Worm (Caenorhabditis elegans) whole organism, L3 larva: Measurements from ENCODE around the gene C13A2.5.

ENCODE experiments used
- R02D3.7 ChIP-seq: fragments of 150-350 bp; optimal IDR thresholded peaks from 2 replicates; lab custom pipeline; 2014; ENCODE audit warnings: missing biosample characterization, missing genetic modification characterization
- aly-2 ChIP-seq: fragments of 150-350 bp; optimal IDR thresholded peaks from 2 replicates; lab custom pipeline; 2014; ENCODE audit warnings: missing biosample characterization, missing genetic modification characterization
- ama-1 ChIP-seq: fragments of 150-350 bp; optimal IDR thresholded peaks from 2 replicates; lab custom pipeline; 2018
- ceh-16 ChIP-seq: sonication (generic microtip); optimal IDR thresholded peaks from 2 replicates; lab custom pipeline; 2017; ENCODE audit warnings: missing biosample characterization, missing genetic modification characterization
- ceh-28 ChIP-seq: fragments of 150-350 bp; optimal IDR thresholded peaks from 2 replicates; lab custom pipeline; 2014; ENCODE audit warnings: missing biosample characterization, missing genetic modification reagents, missing genetic modification characterization
- ceh-82 ChIP-seq: fragments of 150-350 bp; optimal IDR thresholded peaks from 2 replicates; lab custom pipeline; 2014; ENCODE audit warnings: missing biosample characterization, missing genetic modification characterization
- ceh-9 ChIP-seq: sonication (generic microtip); optimal IDR thresholded peaks from 2 replicates; lab custom pipeline; 2018; ENCODE audit warnings: missing biosample characterization, missing genetic modification characterization
- daf-12 ChIP-seq: fragments of 150-350 bp; optimal IDR thresholded peaks from 2 replicates; lab custom pipeline; 2014; ENCODE audit warnings: missing biosample characterization, missing genetic modification reagents, missing genetic modification characterization
- egl-27 ChIP-seq: sonication (generic microtip); optimal IDR thresholded peaks from 4 replicates; lab custom pipeline; 2017; ENCODE audit warnings: missing biosample characterization, missing genetic modification reagents, missing genetic modification characterization
- egl-5 ChIP-seq: fragments of 150-350 bp; optimal IDR thresholded peaks from 2 replicates; lab custom pipeline; 2017; ENCODE audit warnings: missing biosample characterization, missing genetic modification reagents, missing genetic modification characterization, inconsistent platforms
- elt-1 ChIP-seq: fragments of 150-350 bp; optimal IDR thresholded peaks from 2 replicates; lab custom pipeline; 2014; ENCODE audit warnings: missing biosample characterization, missing genetic modification characterization
- elt-2 ChIP-seq: sonication (generic microtip); optimal IDR thresholded peaks from 2 replicates; lab custom pipeline; 2016; ENCODE audit warnings: missing genetic modification reagents, mild to moderate bottlenecking, missing genetic modification characterization, missing compliant biosample characterization
- eor-1 ChIP-seq, 2 experiments: fragments of 150-350 bp; optimal IDR thresholded peaks; 2 replicates each; lab custom pipeline; 2014 to 2018; ENCODE audit warnings: missing biosample characterization in 2 of 2, missing genetic modification characterization in 2 of 2
- fkh-10 ChIP-seq: sonication (generic microtip); optimal IDR thresholded peaks from 2 replicates; lab custom pipeline; 2017; ENCODE audit warnings: missing biosample characterization, missing genetic modification reagents, missing genetic modification characterization
- fos-1 ChIP-seq: fragments of 150-350 bp; optimal IDR thresholded peaks from 2 replicates; lab custom pipeline; 2014; ENCODE audit warnings: missing biosample characterization, missing genetic modification characterization
- hmg-11 ChIP-seq: sonication (generic microtip); optimal IDR thresholded peaks from 2 replicates; lab custom pipeline; 2016; ENCODE audit warnings: missing genetic modification characterization, missing compliant biosample characterization
- lin-15B ChIP-seq: fragments of 150-350 bp; optimal IDR thresholded peaks from 2 replicates; lab custom pipeline; 2014; ENCODE audit warnings: missing biosample characterization, missing genetic modification characterization
- lin-39 ChIP-seq: fragments of 150-350 bp; optimal IDR thresholded peaks from 2 replicates; lab custom pipeline; 2018; ENCODE audit warnings: missing biosample characterization, missing genetic modification reagents, missing genetic modification characterization
- lsy-12 ChIP-seq: sonication (generic microtip); optimal IDR thresholded peaks from 2 replicates; lab custom pipeline; 2016; ENCODE audit warnings: mild to moderate bottlenecking, missing genetic modification characterization, missing compliant biosample characterization
- mdl-1 ChIP-seq: fragments of 150-350 bp; optimal IDR thresholded peaks from 2 replicates; lab custom pipeline; 2014; ENCODE audit warnings: missing biosample characterization, missing genetic modification characterization
- mml-1 ChIP-seq: fragments of 150-350 bp; sonication (generic microtip); optimal IDR thresholded peaks from 3 replicates; lab custom pipeline; 2014; ENCODE audit warnings: missing biosample characterization, missing genetic modification characterization
- nfya-1 ChIP-seq: sonication (generic microtip); optimal IDR thresholded peaks from 2 replicates; lab custom pipeline; 2017; ENCODE audit warnings: missing genetic modification characterization, mild to moderate bottlenecking, missing compliant biosample characterization, antibody characterized with exemption, moderate library complexity; ENCODE audit not compliant: insufficient read depth
- nhr-11 ChIP-seq: fragments of 150-350 bp; optimal IDR thresholded peaks from 2 replicates; lab custom pipeline; 2014; ENCODE audit warnings: missing biosample characterization, missing genetic modification characterization
- nhr-23 ChIP-seq: fragments of 150-350 bp; optimal IDR thresholded peaks from 2 replicates; lab custom pipeline; 2014; ENCODE audit warnings: missing biosample characterization, missing genetic modification reagents, missing genetic modification characterization
- nhr-237 ChIP-seq: fragments of 150-350 bp; optimal IDR thresholded peaks from 2 replicates; lab custom pipeline; 2014; ENCODE audit warnings: missing biosample characterization, missing genetic modification characterization
- nhr-25 ChIP-seq: sonication (generic microtip); optimal IDR thresholded peaks from 2 replicates; lab custom pipeline; 2017; ENCODE audit warnings: missing biosample characterization, missing genetic modification characterization
- nhr-43 ChIP-seq: sonication (generic microtip); optimal IDR thresholded peaks from 2 replicates; lab custom pipeline; 2016; ENCODE audit warnings: mild to moderate bottlenecking, missing genetic modification characterization, missing compliant biosample characterization; ENCODE audit not compliant: poor library complexity, severe bottlenecking
- nhr-76 ChIP-seq: fragments of 150-350 bp; sonication (generic microtip); optimal IDR thresholded peaks from 5 replicates; lab custom pipeline; 2014; ENCODE audit warnings: missing biosample characterization, missing genetic modification characterization
- pha-4 ChIP-seq: fragments of 150-350 bp; optimal IDR thresholded peaks from 2 replicates; lab custom pipeline; 2014; ENCODE audit warnings: missing biosample characterization, missing genetic modification reagents, missing genetic modification characterization
- pqm-1 ChIP-seq: fragments of 150-350 bp; optimal IDR thresholded peaks from 2 replicates; lab custom pipeline; 2017; ENCODE audit warnings: missing biosample characterization, missing genetic modification characterization, inconsistent platforms
- sea-2 ChIP-seq: fragments of 150-350 bp; sonication (generic microtip); optimal IDR thresholded peaks from 4 replicates; lab custom pipeline; 2014; ENCODE audit warnings: missing biosample characterization, missing genetic modification reagents, missing genetic modification characterization
- skn-1 ChIP-seq: fragments of 150-350 bp; optimal IDR thresholded peaks from 2 replicates; lab custom pipeline; 2014; ENCODE audit warnings: missing biosample characterization, missing genetic modification characterization
- snpc-4 ChIP-seq: fragments of 150-350 bp; optimal IDR thresholded peaks from 2 replicates; lab custom pipeline; 2014; ENCODE audit warnings: missing biosample characterization, missing genetic modification characterization
- unc-62 ChIP-seq: fragments of 150-350 bp; sonication (generic microtip); optimal IDR thresholded peaks from 4 replicates; lab custom pipeline; 2014; ENCODE audit warnings: missing biosample characterization, missing genetic modification reagents, missing genetic modification characterization
- zag-1 ChIP-seq: fragments of 150-350 bp; optimal IDR thresholded peaks from 2 replicates; lab custom pipeline; 2014; ENCODE audit warnings: missing biosample characterization, missing genetic modification characterization
- ztf-4 ChIP-seq: fragments of 150-350 bp; optimal IDR thresholded peaks from 2 replicates; lab custom pipeline; 2014; ENCODE audit warnings: missing biosample characterization, missing genetic modification characterization

C13A2.5 gene

ce11 chrV:7236694-7237093 lies 38.9 kb upstream of the C13A2.5 start:
- TF ChIP-seq skn-1 (tag; lab: Kevin White, UChicago), result no peak
- TF ChIP-seq R02D3.7, result no peak
- no peak for TF ChIP-seq nhr-43
- TF ChIP-seq fos-1 (tag; lab: Kevin White, UChicago), result no peak
- TF ChIP-seq ceh-82 (tag; lab: Kevin White, UChicago), result no peak
- TF ChIP-seq, all 47 proteins: peak for 0

ce11 chrV:7237094-7237132 lies 38.7 kb upstream of the C13A2.5 start, which contains the start of gene hpo-9:
Gene hpo-9 (minus strand): TSS chrV:7237130.
- TF ChIP-seq lsy-12 (tag; lab: Kevin White, UChicago) (no peak), lin-15B (tag; lab: Kevin White, UChicago) (no peak), nhr-11 (tag; lab: Kevin White, UChicago) (no peak), daf-12 (no peak)

- no peak for TF ChIP-seq elt-1 (tag; lab: Kevin White, UChicago)
- TF ChIP-seq nhr-25, result peak; percentile 80
- TF ChIP-seq lin-39 (tag; lab: Kevin White, UChicago), result peak; percentile 56
- TF ChIP-seq snpc-4 (tag; lab: Kevin White, UChicago), result peak; percentile 57
- no peak for TF ChIP-seq ceh-9 (tag; lab: Kevin White, UChicago)
- TF ChIP-seq nfya-1 (tag; lab: Kevin White, UChicago), result peak; percentile 91
- TF ChIP-seq pqm-1 (tag; lab: Kevin White, UChicago), result peak; percentile 31
- TF ChIP-seq nhr-76, result no peak
- no peak for TF ChIP-seq lsy-12 (tag; lab: Kevin White, UChicago)
- TF ChIP-seq ceh-82 (tag; lab: Kevin White, UChicago), result peak; percentile 57
- no peak for TF ChIP-seq mml-1 (tag; lab: Kevin White, UChicago)
- TF ChIP-seq egl-5 (tag; lab: Kevin White, UChicago), result peak; percentile 95
- TF ChIP-seq hmg-11, result peak; percentile 86
- peak; percentile 92 for TF ChIP-seq nhr-43
- TF ChIP-seq egl-27 (tag; lab: Kevin White, UChicago), result no peak
- no peak for TF ChIP-seq nhr-237
- TF ChIP-seq skn-1 (tag; lab: Kevin White, UChicago), result peak; percentile 37
- peak; percentile 51 for TF ChIP-seq elt-2 (tag; lab: Kevin White, UChicago)
- no peak for TF ChIP-seq zag-1
- no peak for TF ChIP-seq nhr-11 (tag; lab: Kevin White, UChicago)
- peak; percentile 94 for TF ChIP-seq nhr-23 (tag; lab: Kevin White, UChicago)
- TF ChIP-seq R02D3.7, result peak; percentile 69
- TF ChIP-seq ceh-28, result peak; percentile 65
- peak; percentile 92 for TF ChIP-seq lin-15B (tag; lab: Kevin White, UChicago)
- TF ChIP-seq ama-1 (lab: Kevin White, UChicago), result peak; percentile 32
- TF ChIP-seq pha-4 (tag; lab: Kevin White, UChicago), result peak; percentile 96
- no peak for TF ChIP-seq fkh-10 (GFP tag; lab: Kevin White, UChicago)
Measured at ce11 chrV:7237133-7237532, 38.5 kb upstream of the C13A2.5 start, which contains the start of gene hyls-1. Gene hyls-1 (plus strand): TSS chrV:7237381.

ce11 chrV:7239471-7239870 lies 36.1 kb upstream of the C13A2.5 start, which contains the start of gene C05C8.1:
Gene C05C8.1 (plus strand): TSS chrV:7239771.
- TF ChIP-seq hmg-11 (no peak), lin-15B (tag; lab: Kevin White, UChicago) (no peak), mdl-1 (tag; lab: Kevin White, UChicago) (no peak), ztf-4 (no peak), lin-39 (tag; lab: Kevin White, UChicago) (no peak), aly-2 (no peak), nhr-11 (tag; lab: Kevin White, UChicago) (no peak), sea-2 (no peak), elt-1 (tag; lab: Kevin White, UChicago) (no peak), ceh-16 (no peak), egl-5 (tag; lab: Kevin White, UChicago) (no peak), nhr-76 (no peak), egl-27 (tag; lab: Kevin White, UChicago) (no peak)

- TF ChIP-seq unc-62 (GFP tag; lab: Kevin White, UChicago) (no peak), nhr-23 (tag; lab: Kevin White, UChicago) (peak; percentile 55), eor-1 (tag; optimal IDR thresholded peaks at IDR 0.05; lab: Kevin White, UChicago) (no peak)
- TF ChIP-seq, all 47 proteins: peak for 1
Measured at ce11 chrV:7246951-7247350, 28.6 kb upstream of the C13A2.5 start, which contains the start of gene C05C8.7. Gene C05C8.7 (minus strand): TSS chrV:7247050.
